Comparison of ENCODE assay signal across 2 fruit fly cellular contexts in genomic region chr3L:11003980-11004379, dm6.
TF ChIP-seq lines count a peak whose summit lies in the region.

No protein-coding gene starts in this region.

- TF ChIP-seq CTCF in whole organism, embryonic (GFP tag; optimal IDR thresholded peaks at IDR 0.05; lab: Kevin White, UChicago) = no peak

TF ChIP-seq in whole organism, embryonic, 481 proteins besides CTCF, POLR2A, EP300 and RAD21 (continues in another document):
- TF ChIP-seq CG8290 (GFP tag; optimal IDR thresholded peaks at IDR 0.05; lab: Kevin White, UChicago) = no peak
- TF ChIP-seq CG8290 (tag; optimal IDR thresholded peaks at IDR 0.05; lab: Kevin White, UChicago) = peak in 1 of 2 experiments; percentile 8
- no peak for TF ChIP-seq CG2712 (tag; optimal IDR thresholded peaks at IDR 0.05; lab: Kevin White, UChicago)
- TF ChIP-seq CG17568 (GFP tag; optimal IDR thresholded peaks at IDR 0.05; lab: Kevin White, UChicago) = peak; percentile 25
- TF ChIP-seq gcm (GFP tag; optimal IDR thresholded peaks at IDR 0.05; lab: Kevin White, UChicago) = peak; percentile 15
- TF ChIP-seq nerfin-1 (tag; optimal IDR thresholded peaks at IDR 0.05; lab: Kevin White, UChicago) = peak; percentile 30
- TF ChIP-seq ATbp (GFP tag; optimal IDR thresholded peaks at IDR 0.05; lab: Kevin White, UChicago) = peak; percentile 28
- TF ChIP-seq CG4360 (GFP tag; IDR thresholded peaks at IDR 0.05; lab: Robert Waterston, UW) = 0 out of 2 replicates have a peak, but pooled peaks have one; percentile 21
- no peak for TF ChIP-seq Lim3 (GFP tag; IDR thresholded peaks at IDR 0.05; lab: Robert Waterston, UW)
- peak; percentile 7 for TF ChIP-seq HHEX (GFP tag; optimal IDR thresholded peaks at IDR 0.05; lab: Kevin White, UChicago)
- no peak for TF ChIP-seq Max (GFP tag; optimal IDR thresholded peaks at IDR 0.05; lab: Kevin White, UChicago)
- TF ChIP-seq Doc2 (GFP tag; IDR thresholded peaks at IDR 0.05; lab: Robert Waterston, UW) = no peak
- TF ChIP-seq CG7372 (GFP tag; IDR thresholded peaks at IDR 0.05; lab: Robert Waterston, UW) = no peak
- TF ChIP-seq ac (GFP tag; optimal IDR thresholded peaks at IDR 0.05; lab: Kevin White, UChicago) = peak; percentile 29
- TF ChIP-seq hkb (optimal IDR thresholded peaks at IDR 0.05; lab: Kevin White, UChicago) = no peak
- 0 out of 2 replicates have a peak, but pooled peaks have one; percentile 16 for TF ChIP-seq hkb (GFP tag; IDR thresholded peaks at IDR 0.05; lab: Robert Waterston, UW)
- TF ChIP-seq vvl (GFP tag; IDR thresholded peaks at IDR 0.05; lab: Robert Waterston, UW) = peak; percentile 20; the same call in 1 of the 2 replicates
- peak; percentile 16 for TF ChIP-seq sens (GFP tag; lab: Kevin White, UChicago)
- peak; percentile 30 for TF ChIP-seq fd102C (GFP tag; optimal IDR thresholded peaks at IDR 0.05; lab: Kevin White, UChicago)
- TF ChIP-seq ci (GFP tag; IDR thresholded peaks at IDR 0.05; lab: Robert Waterston, UW) = 0 out of 3 replicates have a peak, but pooled peaks have one; percentile 19
- TF ChIP-seq Eip74EF (GFP tag; optimal IDR thresholded peaks at IDR 0.05; lab: Kevin White, UChicago) = no peak
- TF ChIP-seq ap (GFP tag; IDR thresholded peaks at IDR 0.05; lab: Robert Waterston, UW) = 0 out of 2 replicates have a peak, but pooled peaks have one; percentile 6
- TF ChIP-seq Sox100B (GFP tag; optimal IDR thresholded peaks at IDR 0.05; lab: Kevin White, UChicago) = peak; percentile 21
- TF ChIP-seq CG15601 (tag; optimal IDR thresholded peaks at IDR 0.05; lab: Kevin White, UChicago) = peak; percentile 17
- TF ChIP-seq pzg (GFP tag; optimal IDR thresholded peaks at IDR 0.05; lab: Kevin White, UChicago) = no peak
- TF ChIP-seq CG15696 (tag; optimal IDR thresholded peaks at IDR 0.05; lab: Kevin White, UChicago) = peak; percentile 50
- TF ChIP-seq ewg (GFP tag; optimal IDR thresholded peaks at IDR 0.05; lab: Kevin White, UChicago) = peak; percentile 38
- no peak for TF ChIP-seq CG7987 (GFP tag; optimal IDR thresholded peaks at IDR 0.05; lab: Kevin White, UChicago)
- TF ChIP-seq Xrp1 (GFP tag; IDR thresholded peaks at IDR 0.05; lab: Robert Waterston, UW) = peak; percentile 55; the same call in 1 of the 2 replicates
- peak; percentile 13 for TF ChIP-seq CG6254 (GFP tag; optimal IDR thresholded peaks at IDR 0.05; lab: Kevin White, UChicago)
- TF ChIP-seq chm (GFP tag; IDR thresholded peaks at IDR 0.05; lab: Robert Waterston, UW) = 0 out of 2 replicates have a peak, but pooled peaks have one; percentile 51
- peak; percentile 19 for TF ChIP-seq dmrt11E (tag; optimal IDR thresholded peaks at IDR 0.05; lab: Kevin White, UChicago)
- TF ChIP-seq sqz (GFP tag; optimal IDR thresholded peaks at IDR 0.05; lab: Kevin White, UChicago) = peak; percentile 25
- TF ChIP-seq CG10959 (GFP tag; IDR thresholded peaks at IDR 0.05; lab: Robert Waterston, UW) = no peak
- TF ChIP-seq CG3407 (GFP tag; optimal IDR thresholded peaks at IDR 0.05; lab: Kevin White, UChicago) = peak; percentile 5
- no peak for TF ChIP-seq CG12155 (GFP tag; optimal IDR thresholded peaks at IDR 0.05; lab: Kevin White, UChicago)
- no peak for TF ChIP-seq CG9609 (GFP tag; optimal IDR thresholded peaks at IDR 0.05; lab: Kevin White, UChicago)
- TF ChIP-seq CG6689 (GFP tag; IDR thresholded peaks at IDR 0.05; lab: Robert Waterston, UW) = peak; percentile 18; the same call in 1 of the 2 replicates
- TF ChIP-seq wek (GFP tag; optimal IDR thresholded peaks at IDR 0.05; lab: Kevin White, UChicago) = no peak
- 0 out of 3 replicates have a peak, but pooled peaks have one; percentile 19 for TF ChIP-seq zfh1 (GFP tag; IDR thresholded peaks at IDR 0.05; lab: Robert Waterston, UW)
- peak; percentile 10; the same call in 1 of the 2 replicates for TF ChIP-seq CG14441 (GFP tag; IDR thresholded peaks at IDR 0.05; lab: Robert Waterston, UW)
- peak; percentile 23 for TF ChIP-seq CG2875 (GFP tag; optimal IDR thresholded peaks at IDR 0.05; lab: Kevin White, UChicago)
- TF ChIP-seq CG17829 (tag; optimal IDR thresholded peaks at IDR 0.05; lab: Kevin White, UChicago) = no peak
- TF ChIP-seq tll (GFP tag; optimal IDR thresholded peaks at IDR 0.05; lab: Kevin White, UChicago) = peak in 1 of 2 experiments; percentile 19

TF ChIP-seq in whole organism, prepupa, 60 proteins besides CTCF, POLR2A, EP300 and RAD21:
- TF ChIP-seq CG34406 (GFP tag; optimal IDR thresholded peaks at IDR 0.05; lab: Kevin White, UChicago) (no peak), dac (GFP tag; optimal IDR thresholded peaks at IDR 0.05; lab: Kevin White, UChicago) (no peak), Eip93F (GFP tag; optimal IDR thresholded peaks at IDR 0.05; lab: Kevin White, UChicago) (no peak), achi (GFP tag; optimal IDR thresholded peaks at IDR 0.05; lab: Kevin White, UChicago) (no peak), Gug (GFP tag; IDR thresholded peaks at IDR 0.05; lab: Robert Waterston, UW) (no peak), CG16779 (tag; optimal IDR thresholded peaks at IDR 0.05; lab: Kevin White, UChicago) (no peak), Sox102F (GFP tag; optimal IDR thresholded peaks at IDR 0.05; lab: Kevin White, UChicago) (no peak), CG8632 (GFP tag; optimal IDR thresholded peaks at IDR 0.05; lab: Kevin White, UChicago) (no peak), Sox14 (GFP tag; optimal IDR thresholded peaks at IDR 0.05; lab: Kevin White, UChicago) (no peak), svp (GFP tag; lab: Kevin White, UChicago) (peak; percentile 31), CG31627 (GFP tag; optimal IDR thresholded peaks at IDR 0.05; lab: Kevin White, UChicago) (no peak), Hr38 (GFP tag; optimal IDR thresholded peaks at IDR 0.05; lab: Kevin White, UChicago) (no peak), CG32006 (GFP tag; optimal IDR thresholded peaks at IDR 0.05; lab: Kevin White, UChicago) (no peak), CG6854 (GFP tag; optimal IDR thresholded peaks at IDR 0.05; lab: Kevin White, UChicago) (peak; percentile 11), cyc (GFP tag; optimal IDR thresholded peaks at IDR 0.05; lab: Kevin White, UChicago) (no peak), OdsH (GFP tag; optimal IDR thresholded peaks at IDR 0.05; lab: Kevin White, UChicago) (no peak), Sox15 (GFP tag; optimal IDR thresholded peaks at IDR 0.05; lab: Kevin White, UChicago) (no peak), Eip75B (GFP tag; optimal IDR thresholded peaks at IDR 0.05; lab: Kevin White, UChicago) (no peak), lz (GFP tag; optimal IDR thresholded peaks at IDR 0.05; lab: Kevin White, UChicago) (no peak), fkh (GFP tag; optimal IDR thresholded peaks at IDR 0.05; lab: Kevin White, UChicago) (peak; percentile 83)

Comparison
In these comparisons a context has a peak if more than half of its experiments do, and no peak if none do; other contexts are left out.
1. Of the 7 proteins assayed by ChIP-seq in both whole organism, embryonic and whole organism, prepupa: peak only in whole organism, embryonic: none; only in whole organism, prepupa: CG6854; in both: none; in neither: 6.